Worm (Caenorhabditis elegans) whole organism, L2 larva: Measurements from ENCODE around the gene B0393.4.

Experiments
- C34F6.9 ChIP-seq: fragments of 150-350 bp; optimal IDR thresholded peaks from 2 replicates; lab custom pipeline; 2014; ENCODE audit warnings: missing biosample characterization, missing genetic modification characterization
- F13H6.1 ChIP-seq: sonication (generic microtip); optimal IDR thresholded peaks from 2 replicates; lab custom pipeline; 2016; ENCODE audit warnings: missing genetic modification characterization, missing compliant biosample characterization
- R02D3.7 ChIP-seq: fragments of 150-350 bp; optimal IDR thresholded peaks from 2 replicates; lab custom pipeline; 2014; ENCODE audit warnings: missing biosample characterization, missing genetic modification characterization
- alr-1 ChIP-seq: fragments of 150-350 bp; optimal IDR thresholded peaks from 2 replicates; lab custom pipeline; 2014; ENCODE audit warnings: missing biosample characterization, missing genetic modification characterization
- aly-2 ChIP-seq: fragments of 150-350 bp; optimal IDR thresholded peaks from 2 replicates; lab custom pipeline; 2014; ENCODE audit warnings: missing biosample characterization, missing genetic modification characterization
- ceh-16 ChIP-seq: fragments of 150-350 bp; optimal IDR thresholded peaks from 2 replicates; lab custom pipeline; 2014; ENCODE audit warnings: missing biosample characterization, missing genetic modification characterization
- ceh-82 ChIP-seq: fragments of 150-350 bp; optimal IDR thresholded peaks from 2 replicates; lab custom pipeline; 2014; ENCODE audit warnings: missing biosample characterization, missing genetic modification characterization
- crh-2 ChIP-seq: sonication (generic microtip); optimal IDR thresholded peaks from 2 replicates; lab custom pipeline; 2017; ENCODE audit warnings: missing biosample characterization, missing genetic modification characterization
- dmd-4 ChIP-seq: sonication (generic microtip); optimal IDR thresholded peaks from 2 replicates; lab custom pipeline; 2017; ENCODE audit warnings: missing biosample characterization, missing genetic modification characterization
- egl-27 ChIP-seq: sonication (generic microtip); optimal IDR thresholded peaks from 3 replicates; lab custom pipeline; 2017; ENCODE audit warnings: missing biosample characterization, missing genetic modification reagents, missing genetic modification characterization
- fos-1 ChIP-seq: fragments of 150-350 bp; optimal IDR thresholded peaks from 2 replicates; lab custom pipeline; 2014; ENCODE audit warnings: missing biosample characterization, missing genetic modification characterization
- gmeb-1 ChIP-seq: fragments of 150-350 bp; optimal IDR thresholded peaks from 2 replicates; lab custom pipeline; 2014; ENCODE audit warnings: missing biosample characterization, missing genetic modification characterization
- lin-13 ChIP-seq: fragments of 150-350 bp; optimal IDR thresholded peaks from 2 replicates; lab custom pipeline; 2014; ENCODE audit warnings: missing biosample characterization, missing genetic modification reagents, missing genetic modification characterization
- lin-39 ChIP-seq: fragments of 150-350 bp; optimal IDR thresholded peaks from 2 replicates; lab custom pipeline; 2014; ENCODE audit warnings: missing biosample characterization, missing genetic modification reagents, missing genetic modification characterization
- lsy-2 ChIP-seq, 2 experiments: fragments of 150-350 bp in 1 of 2; sonication (generic microtip) in 1 of 2; optimal IDR thresholded peaks; 2 replicates each; lab custom pipeline; 2014 to 2017; ENCODE audit warnings: missing biosample characterization in 2 of 2, missing genetic modification characterization in 2 of 2
- mab-5 ChIP-seq: fragments of 150-350 bp; optimal IDR thresholded peaks from 2 replicates; lab custom pipeline; 2014; ENCODE audit warnings: missing biosample characterization, missing genetic modification characterization
- mbf-1 ChIP-seq: sonication (generic microtip); optimal IDR thresholded peaks from 2 replicates; lab custom pipeline; 2017; ENCODE audit warnings: missing biosample characterization, missing genetic modification characterization
- mdl-1 ChIP-seq, 2 experiments: fragments of 150-350 bp in 1 of 2; sonication (generic microtip) in 1 of 2; optimal IDR thresholded peaks; 2 replicates each; lab custom pipeline; 2017; ENCODE audit warnings: missing biosample characterization in 2 of 2, missing genetic modification characterization in 2 of 2
- nhr-10 ChIP-seq: sonication (generic microtip); optimal IDR thresholded peaks from 2 replicates; lab custom pipeline; 2017; ENCODE audit warnings: missing biosample characterization, missing genetic modification characterization
- nhr-11 ChIP-seq: fragments of 150-350 bp; optimal IDR thresholded peaks from 2 replicates; lab custom pipeline; 2014; ENCODE audit warnings: missing biosample characterization, missing genetic modification characterization
- nhr-12 ChIP-seq: fragments of 150-350 bp; optimal IDR thresholded peaks from 2 replicates; lab custom pipeline; 2014; ENCODE audit warnings: missing biosample characterization, missing genetic modification characterization
- nhr-129 ChIP-seq: fragments of 150-350 bp; optimal IDR thresholded peaks from 2 replicates; lab custom pipeline; 2014; ENCODE audit warnings: missing biosample characterization, missing genetic modification characterization
- nhr-21 ChIP-seq: fragments of 150-350 bp; optimal IDR thresholded peaks from 2 replicates; lab custom pipeline; 2014; ENCODE audit warnings: missing biosample characterization, missing genetic modification characterization
- nhr-23 ChIP-seq: fragments of 150-350 bp; optimal IDR thresholded peaks from 2 replicates; lab custom pipeline; 2014; ENCODE audit warnings: missing biosample characterization, missing genetic modification reagents, missing genetic modification characterization
- nhr-6 ChIP-seq: fragments of 150-350 bp; optimal IDR thresholded peaks from 2 replicates; lab custom pipeline; 2014; ENCODE audit warnings: missing biosample characterization, missing genetic modification characterization
- nhr-77 ChIP-seq: fragments of 150-350 bp; optimal IDR thresholded peaks from 2 replicates; lab custom pipeline; 2014; ENCODE audit warnings: missing biosample characterization, missing genetic modification characterization
- sem-4 ChIP-seq: fragments of 150-350 bp; optimal IDR thresholded peaks from 2 replicates; lab custom pipeline; 2014; ENCODE audit warnings: missing biosample characterization, missing genetic modification reagents, missing genetic modification characterization
- skn-1 ChIP-seq: sonication (generic microtip); optimal IDR thresholded peaks from 2 replicates; lab custom pipeline; 2017; ENCODE audit warnings: missing biosample characterization, missing genetic modification characterization
- sma-3 ChIP-seq: sonication (generic microtip); optimal IDR thresholded peaks from 2 replicates; lab custom pipeline; 2016; ENCODE audit warnings: missing genetic modification reagents, missing genetic modification characterization, missing compliant biosample characterization
- sma-9 ChIP-seq, 2 experiments: fragments of 150-350 bp in 1 of 2; sonication (generic microtip) in 1 of 2; optimal IDR thresholded peaks; 2 replicates each; lab custom pipeline; 2014 to 2016; ENCODE audit warnings: missing genetic modification characterization in 2 of 2, mild to moderate bottlenecking in 1 of 2, missing biosample characterization in 1 of 2, missing compliant biosample characterization in 1 of 2, missing genetic modification reagents in 1 of 2, moderate library complexity in 1 of 2
- snpc-4 ChIP-seq: fragments of 150-350 bp; optimal IDR thresholded peaks from 2 replicates; lab custom pipeline; 2014; ENCODE audit warnings: missing biosample characterization, missing genetic modification characterization
- unc-55 ChIP-seq: fragments of 150-350 bp; sonication (generic microtip); optimal IDR thresholded peaks from 3 replicates; lab custom pipeline; 2014; ENCODE audit warnings: missing biosample characterization, missing genetic modification reagents, missing genetic modification characterization
- unc-62 ChIP-seq: fragments of 150-350 bp; optimal IDR thresholded peaks from 2 replicates; lab custom pipeline; 2014; ENCODE audit warnings: missing biosample characterization, missing genetic modification reagents, missing genetic modification characterization
- zag-1 ChIP-seq: fragments of 150-350 bp; optimal IDR thresholded peaks from 2 replicates; lab custom pipeline; 2014; ENCODE audit warnings: missing biosample characterization, missing genetic modification characterization
- ztf-1 ChIP-seq: fragments of 200-800 bp; sonication (Bioruptor generic); conservative IDR thresholded peaks from 2 replicates; pipeline ENCODE4 v1.3.6; 2022; ENCODE audit warnings: missing genetic modification characterization, missing compliant biosample characterization
- ztf-11 ChIP-seq: sonication (generic microtip); optimal IDR thresholded peaks from 2 replicates; lab custom pipeline; 2017; ENCODE audit warnings: missing biosample characterization, missing genetic modification characterization
- ztf-4 ChIP-seq: fragments of 150-350 bp; optimal IDR thresholded peaks from 2 replicates; lab custom pipeline; 2014; ENCODE audit warnings: missing biosample characterization, missing genetic modification characterization

Gene B0393.4

DNA sequence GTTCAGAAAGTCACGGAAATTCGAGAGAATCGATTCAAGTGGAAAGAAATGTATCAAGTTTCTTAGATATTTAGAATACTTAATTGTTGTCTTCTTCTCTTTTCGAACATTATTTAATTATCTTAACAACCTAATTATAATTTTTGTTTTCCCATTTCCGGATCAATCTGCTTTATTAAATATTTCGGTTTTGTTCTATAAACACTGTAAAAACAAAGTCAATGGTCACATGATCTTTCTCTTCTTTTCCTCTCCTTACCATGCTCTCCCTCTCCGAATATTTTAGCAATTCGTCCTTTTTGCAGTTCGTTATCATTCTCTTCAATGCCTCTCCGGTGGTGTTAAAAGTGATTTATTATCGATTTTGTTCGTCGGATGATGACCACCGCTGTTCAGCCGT lies 33.1 kb upstream of the B0393.4 start, which contains the start of gene tag-325:
tag-325 (plus strand) TSS at position 301 of the 400 bp plus-strand sequence.
- TF ChIP-seq fos-1, result peak; percentile 26
- TF ChIP-seq nhr-6 (tag; lab: Kevin White, UChicago), result no peak

DNA sequence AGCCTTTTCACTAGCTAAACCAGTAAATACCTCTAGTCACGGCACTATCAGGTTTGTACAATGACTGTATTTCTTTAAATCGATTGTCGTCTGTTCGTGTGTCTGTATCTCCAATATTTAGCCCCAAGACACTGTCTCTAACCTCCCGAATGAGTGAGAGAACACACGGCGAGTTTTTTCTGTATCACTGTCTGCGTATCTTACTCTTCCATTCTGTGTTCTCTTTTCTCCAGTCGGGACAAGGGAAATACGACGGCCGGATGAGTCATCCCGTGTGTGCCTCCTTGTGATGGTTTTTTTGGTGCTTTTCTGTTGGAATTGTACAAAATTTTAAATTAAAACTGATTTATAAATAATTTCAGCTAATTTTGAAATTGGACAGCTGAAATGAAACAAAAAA lies 32.6 kb upstream of the B0393.4 start:
- peak; percentile 19 to 80 for TF ChIP-seq lsy-2 (tag; optimal IDR thresholded peaks at IDR 0.05; lab: Kevin White, UChicago)
- TF ChIP-seq fos-1, result peak; percentile 100
- TF ChIP-seq nhr-129, result peak; percentile 76
- TF ChIP-seq nhr-10 (tag; lab: Kevin White, UChicago), result no peak
- TF ChIP-seq nhr-12, result no peak
- TF ChIP-seq egl-27 (tag; lab: Kevin White, UChicago), result peak; percentile 49
- TF ChIP-seq nhr-11 (tag; lab: Kevin White, UChicago), result no peak
- no peak for TF ChIP-seq ceh-16 (tag; lab: Kevin White, UChicago)
- peak; percentile 50 for TF ChIP-seq sma-3
- TF ChIP-seq C34F6.9, result peak; percentile 80
- TF ChIP-seq aly-2, result no peak
- peak; percentile 70 for TF ChIP-seq lin-13 (GFP tag; lab: Kevin White, UChicago)
- no peak for TF ChIP-seq dmd-4 (tag; lab: Kevin White, UChicago)
- peak; percentile 55 for TF ChIP-seq unc-55 (GFP tag; lab: Kevin White, UChicago)
- TF ChIP-seq crh-2 (tag; lab: Kevin White, UChicago), result peak; percentile 66
- peak; percentile 35 for TF ChIP-seq gmeb-1 (tag; lab: Kevin White, UChicago)
- TF ChIP-seq nhr-21 (tag; lab: Kevin White, UChicago), result peak; percentile 53
- TF ChIP-seq F13H6.1 (tag; lab: Kevin White, UChicago), result peak; percentile 73
- peak; percentile 23 for TF ChIP-seq nhr-6 (tag; lab: Kevin White, UChicago)
- TF ChIP-seq sma-9 (GFP tag; optimal IDR thresholded peaks at IDR 0.05; lab: Kevin White, UChicago), result peak; percentile 65
- no peak for TF ChIP-seq sma-9 (tag; optimal IDR thresholded peaks at IDR 0.05; lab: Kevin White, UChicago)
- no peak for TF ChIP-seq unc-62 (GFP tag; lab: Kevin White, UChicago)
- peak in 1 of 2 experiments; percentile 4 for TF ChIP-seq mdl-1 (tag; optimal IDR thresholded peaks at IDR 0.05; lab: Kevin White, UChicago)
- peak; percentile 38 for TF ChIP-seq sem-4 (tag; lab: Kevin White, UChicago)
- TF ChIP-seq mab-5 (tag; lab: Kevin White, UChicago), result no peak

DNA sequence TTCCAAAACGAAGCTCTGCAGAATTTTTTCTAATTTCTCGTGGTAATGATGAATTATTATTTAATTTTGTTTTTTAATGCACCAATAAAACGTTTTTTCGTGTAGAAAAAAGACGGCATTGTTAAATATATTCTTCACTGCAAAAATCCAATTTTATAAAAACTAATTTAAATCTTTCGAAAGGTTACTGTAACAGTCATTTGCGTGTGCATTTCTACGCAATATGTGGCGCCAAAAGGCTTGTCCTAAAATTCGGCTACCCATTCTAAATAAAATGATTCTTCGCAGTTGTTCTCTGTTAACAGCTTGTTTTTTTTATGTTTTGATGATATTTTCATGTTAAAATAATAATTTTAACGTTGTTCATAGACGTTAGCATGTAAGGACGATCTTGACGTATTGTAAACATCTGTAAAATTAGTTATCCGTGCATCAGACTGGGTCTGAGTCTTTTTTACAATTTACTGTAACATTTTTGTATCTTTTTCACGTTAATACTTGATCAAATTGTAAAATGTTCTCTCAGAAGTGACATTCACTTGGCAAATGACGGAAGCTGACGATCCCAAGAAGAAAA lies 29.2 kb upstream of the B0393.4 start, which contains the start of gene mip-1:
mip-1 (plus strand) TSS at position 527 of the 577 bp plus-strand sequence.
- TF ChIP-seq mbf-1 (no peak), nhr-77 (tag; lab: Kevin White, UChicago) (no peak), aly-2 (no peak), lin-39 (no peak), nhr-129 (no peak), lsy-2 (tag; optimal IDR thresholded peaks at IDR 0.05; lab: Kevin White, UChicago) (no peak), R02D3.7 (tag; lab: Kevin White, UChicago) (no peak)

- TF ChIP-seq ztf-11 (no peak), fos-1 (no peak), ztf-1 (no peak), zag-1 (tag; lab: Kevin White, UChicago) (no peak), nhr-77 (tag; lab: Kevin White, UChicago) (no peak), aly-2 (no peak), nhr-23 (tag; lab: Kevin White, UChicago) (no peak), alr-1 (tag; lab: Kevin White, UChicago) (no peak), C34F6.9 (peak; percentile 65), nhr-11 (tag; lab: Kevin White, UChicago) (no peak), nhr-21 (tag; lab: Kevin White, UChicago) (no peak), nhr-6 (tag; lab: Kevin White, UChicago) (no peak), crh-2 (tag; lab: Kevin White, UChicago) (no peak), sma-9 (GFP tag; optimal IDR thresholded peaks at IDR 0.05; lab: Kevin White, UChicago) (no peak), sma-9 (tag; optimal IDR thresholded peaks at IDR 0.05; lab: Kevin White, UChicago) (no peak), sma-3 (no peak), F13H6.1 (tag; lab: Kevin White, UChicago) (no peak), unc-62 (GFP tag; lab: Kevin White, UChicago) (no peak), mbf-1 (no peak), ceh-82 (tag; lab: Kevin White, UChicago) (no peak), egl-27 (tag; lab: Kevin White, UChicago) (no peak), ztf-4 (tag; lab: Kevin White, UChicago) (no peak), skn-1 (tag; lab: Kevin White, UChicago) (no peak), mdl-1 (tag; optimal IDR thresholded peaks at IDR 0.05; lab: Kevin White, UChicago) (no peak), unc-55 (GFP tag; lab: Kevin White, UChicago) (peak; percentile 16), gmeb-1 (tag; lab: Kevin White, UChicago) (peak; percentile 13), snpc-4 (no peak)
Measured at ce11 chrIII:4785714-4786113, 22.3 kb upstream of the B0393.4 start, which contains the start of gene mel-28. mel-28 (plus strand) TSS chrIII:4786080.
